Fruit fly (Drosophila melanogaster) whole organism, wandering third instar larva: ENCODE measurements around the gene CG1103.

Experiments used
- OdsH ChIP-seq: fragments of 200-800 bp; sonication (Bioruptor generic); optimal IDR thresholded peaks from 2 replicates; lab custom pipeline; 2016; ENCODE audit warnings: missing biosample characterization, mild to moderate bottlenecking, missing genetic modification characterization
- dsf ChIP-seq: sonication (Bioruptor generic); optimal IDR thresholded peaks from 2 replicates; lab custom pipeline; 2016; ENCODE audit warnings: missing biosample characterization, missing genetic modification characterization, borderline replicate concordance
- lola ChIP-seq: fragments of >200 bp; optimal IDR thresholded peaks from 2 replicates; lab custom pipeline; 2017; ENCODE audit warnings: missing biosample characterization, missing genetic modification characterization

DNA sequence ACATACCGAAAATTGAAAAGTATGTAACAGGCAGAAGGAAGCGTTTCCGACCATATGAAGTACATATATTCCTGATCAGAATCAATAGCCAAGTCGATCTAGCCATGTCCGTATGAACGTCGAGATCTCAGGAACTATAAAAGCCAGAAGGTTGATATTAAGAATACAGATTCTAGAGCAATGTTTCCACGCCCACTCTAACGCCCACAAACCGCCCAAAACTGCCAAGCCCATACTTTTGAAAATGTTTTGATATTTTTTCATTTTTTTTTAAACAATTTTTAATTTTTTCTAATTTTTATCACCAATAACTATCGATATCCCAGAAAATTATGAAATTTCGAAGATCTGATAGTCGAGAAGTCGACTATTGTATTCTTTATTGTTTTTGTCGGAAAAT is 24.5 kb downstream of the CG1103 start:
- TF ChIP-seq OdsH (GFP tag; lab: Kevin White, UChicago) = no peak
- no peak for TF ChIP-seq dsf (GFP tag; lab: Kevin White, UChicago)
- TF ChIP-seq lola (GFP tag; lab: Kevin White, UChicago) = no peak
